Fruit fly (Drosophila melanogaster) whole organism, embryonic: Measurements from ENCODE around the gene Ugt35D1.

ENCODE experiments used
- Atf3 ChIP-seq: fragments of 200-800 bp; sonication (Bioruptor generic); optimal IDR thresholded peaks from 3 replicates; lab custom pipeline; 2016; ENCODE audit warnings: missing biosample characterization, missing genetic modification characterization
- Bgb ChIP-seq: fragments of 200-800 bp; sonication (Bioruptor generic); IDR thresholded peaks from 2 replicates; pipeline ENCODE4 v1.3.6; 2022; ENCODE audit warnings: missing biosample characterization, missing genetic modification characterization; ENCODE audit not compliant: partially characterized antibody
- CG10209 ChIP-seq: fragments of 200-800 bp; sonication (Bioruptor generic); optimal IDR thresholded peaks from 3 replicates; lab custom pipeline; 2017; ENCODE audit warnings: missing biosample characterization, mild to moderate bottlenecking, missing genetic modification characterization, missing genetic modification reagents
- CG10431 ChIP-seq: fragments of 200-800 bp; sonication (Bioruptor generic); optimal IDR thresholded peaks from 3 replicates; lab custom pipeline; 2018; ENCODE audit warnings: missing biosample characterization, mild to moderate bottlenecking, missing genetic modification characterization
- CG11093 ChIP-seq: fragments of 200-800 bp; sonication (Bioruptor generic); IDR thresholded peaks from 3 replicates; pipeline ENCODE4 v1.3.6; 2022; ENCODE audit warnings: missing biosample characterization, missing genetic modification characterization
- CG11723 ChIP-seq: fragments of 200-800 bp; sonication (Bioruptor generic); optimal IDR thresholded peaks from 2 replicates; lab custom pipeline; 2017; ENCODE audit warnings: missing biosample characterization, mild to moderate bottlenecking, missing genetic modification characterization
- CG13123 ChIP-seq: fragments of 200-800 bp; sonication (Bioruptor generic); optimal IDR thresholded peaks from 2 replicates; lab custom pipeline; 2016; ENCODE audit warnings: missing biosample characterization, missing genetic modification characterization
- CG17328 ChIP-seq: fragments of 200-800 bp; sonication (Bioruptor generic); IDR thresholded peaks from 2 replicates; pipeline ENCODE4 v1.3.6; 2022; ENCODE audit warnings: missing biosample characterization, missing genetic modification characterization
- CG17568 ChIP-seq: fragments of 200-800 bp; sonication (Bioruptor generic); optimal IDR thresholded peaks from 2 replicates; lab custom pipeline; 2018; ENCODE audit warnings: missing biosample characterization, mild to moderate bottlenecking, missing genetic modification characterization, moderate library complexity
- CG18619 ChIP-seq: fragments of 200-800 bp; sonication (Bioruptor generic); optimal IDR thresholded peaks from 3 replicates; lab custom pipeline; 2017; ENCODE audit warnings: missing biosample characterization, mild to moderate bottlenecking, missing genetic modification characterization
- CG2202 ChIP-seq: fragments of 200-800 bp; sonication (Bioruptor generic); optimal IDR thresholded peaks from 2 replicates; lab custom pipeline; 2018; ENCODE audit warnings: missing biosample characterization, mild to moderate bottlenecking, missing genetic modification characterization
- CG3838 ChIP-seq: fragments of 200-800 bp; sonication (Bioruptor generic); optimal IDR thresholded peaks from 3 replicates; lab custom pipeline; 2016; ENCODE audit warnings: missing biosample characterization, missing genetic modification characterization
- CG3847 ChIP-seq: fragments of 200-800 bp; sonication (Bioruptor generic); IDR thresholded peaks from 2 replicates; pipeline ENCODE4 v1.3.6; 2022; ENCODE audit warnings: missing biosample characterization, missing genetic modification characterization
- CG6654 ChIP-seq: fragments of 200-800 bp; sonication (Bioruptor generic); optimal IDR thresholded peaks from 2 replicates; lab custom pipeline; 2017; ENCODE audit warnings: missing biosample characterization, mild to moderate bottlenecking, missing genetic modification characterization
- CG7372 ChIP-seq: fragments of 200-800 bp; sonication (Bioruptor generic); IDR thresholded peaks from 2 replicates; pipeline ENCODE4 v1.3.6; 2022; ENCODE audit warnings: missing biosample characterization, missing genetic modification characterization
- CG8944 ChIP-seq: fragments of 200-800 bp; sonication (Bioruptor generic); optimal IDR thresholded peaks from 3 replicates; lab custom pipeline; 2016; ENCODE audit warnings: missing biosample characterization, missing genetic modification characterization
- CkIIα-i1 ChIP-seq: fragments of 200-800 bp; sonication (Bioruptor generic); IDR thresholded peaks from 2 replicates; pipeline ENCODE4 v1.3.6; 2022; ENCODE audit warnings: missing biosample characterization, missing genetic modification characterization
- CoRest ChIP-seq: fragments of 200-800 bp; sonication (Bioruptor generic); optimal IDR thresholded peaks from 3 replicates; lab custom pipeline; 2018; ENCODE audit warnings: missing biosample characterization, mild to moderate bottlenecking, missing genetic modification characterization, moderate library complexity
- Dek ChIP-seq: fragments of 200-800 bp; sonication (Bioruptor generic); optimal IDR thresholded peaks from 3 replicates; lab custom pipeline; 2019; ENCODE audit warnings: missing biosample characterization, mild to moderate bottlenecking, missing genetic modification characterization, moderate library complexity
- E2f2 ChIP-seq: fragments of 200-800 bp; sonication (Bioruptor generic); IDR thresholded peaks from 2 replicates; pipeline ENCODE4 v1.3.6; 2022; ENCODE audit warnings: missing biosample characterization, missing genetic modification characterization
- Elba2 ChIP-seq: fragments of 200-800 bp; sonication (Bioruptor generic); optimal IDR thresholded peaks from 3 replicates; lab custom pipeline; 2016; ENCODE audit warnings: missing biosample characterization, missing genetic modification characterization
- H2.0 ChIP-seq: fragments of 200-800 bp; sonication (Bioruptor generic); IDR thresholded peaks from 2 replicates; pipeline ENCODE4 v1.3.6; 2022; ENCODE audit warnings: missing biosample characterization, missing genetic modification characterization
- HLHmδ ChIP-seq: fragments of 200-800 bp; sonication (Bioruptor generic); optimal IDR thresholded peaks from 2 replicates; lab custom pipeline; 2018; ENCODE audit warnings: missing biosample characterization, mild to moderate bottlenecking, missing genetic modification characterization, moderate library complexity
- Lpt ChIP-seq: fragments of >200 bp; optimal IDR thresholded peaks from 2 replicates; lab custom pipeline; 2018; ENCODE audit warnings: missing biosample characterization, missing genetic modification characterization
- Max ChIP-seq: fragments of 200-800 bp; sonication (Bioruptor generic); optimal IDR thresholded peaks from 2 replicates; lab custom pipeline; 2016; ENCODE audit warnings: missing biosample characterization, mild to moderate bottlenecking, missing genetic modification characterization
- Ptx1 ChIP-seq: fragments of 200-800 bp; sonication (Bioruptor generic); IDR thresholded peaks from 2 replicates; pipeline ENCODE4 v1.3.6; 2022; ENCODE audit warnings: missing biosample characterization, missing genetic modification characterization
- Rfx ChIP-seq: fragments of 200-800 bp; sonication (Bioruptor generic); IDR thresholded peaks from 2 replicates; pipeline ENCODE4 v1.3.6; 2022; ENCODE audit warnings: missing biosample characterization, missing genetic modification characterization
- Sin3A ChIP-seq: fragments of >200 bp; optimal IDR thresholded peaks from 2 replicates; lab custom pipeline; 2018
- Taf1 ChIP-seq: fragments of 200-800 bp; sonication (Bioruptor generic); IDR thresholded peaks from 2 replicates; pipeline ENCODE4 v1.3.6; 2022; ENCODE audit warnings: missing biosample characterization, missing genetic modification characterization
- Trl ChIP-seq, 3 experiments: fragments of >200 bp in 2 of 3; fragments of 200-800 bp in 1 of 3; sonication (Bioruptor generic) in 1 of 3; optimal IDR thresholded peaks; 2 replicates in 1 of 3; 3 replicates in 2 of 3; lab custom pipeline; 2016 to 2017; ENCODE audit warnings: missing biosample characterization in 1 of 3, missing genetic modification characterization in 1 of 3
- Xbp1 ChIP-seq: fragments of 200-800 bp; sonication (Bioruptor generic); optimal IDR thresholded peaks from 3 replicates; lab custom pipeline; 2016; ENCODE audit warnings: missing biosample characterization, mild to moderate bottlenecking, missing genetic modification characterization
- ac ChIP-seq: fragments of 200-800 bp; sonication (Bioruptor generic); optimal IDR thresholded peaks from 3 replicates; lab custom pipeline; 2017; ENCODE audit warnings: missing biosample characterization, mild to moderate bottlenecking, missing genetic modification characterization
- ash1 ChIP-seq: fragments of 200-800 bp; sonication (Bioruptor generic); optimal IDR thresholded peaks from 2 replicates; lab custom pipeline; 2018; ENCODE audit warnings: missing biosample characterization, mild to moderate bottlenecking, missing genetic modification characterization
- bigmax ChIP-seq: fragments of 200-800 bp; sonication (Bioruptor generic); optimal IDR thresholded peaks from 2 replicates; lab custom pipeline; 2018; ENCODE audit warnings: missing biosample characterization, mild to moderate bottlenecking, missing genetic modification characterization
- bsh ChIP-seq, 2 experiments: fragments of 200-800 bp; sonication (Bioruptor generic); optimal IDR thresholded peaks; 2 replicates each; lab custom pipeline; 2017 to 2018; ENCODE audit warnings: mild to moderate bottlenecking in 2 of 2, missing biosample characterization in 2 of 2, missing genetic modification characterization in 2 of 2, moderate library complexity in 1 of 2
- chm ChIP-seq: fragments of 200-800 bp; sonication (Bioruptor generic); IDR thresholded peaks from 2 replicates; pipeline ENCODE4 v1.3.6; 2022; ENCODE audit warnings: missing biosample characterization, missing genetic modification characterization
- ci ChIP-seq: fragments of 200-800 bp; sonication (Bioruptor generic); IDR thresholded peaks from 3 replicates; pipeline ENCODE4 v1.3.6; 2022; ENCODE audit warnings: missing biosample characterization, missing genetic modification characterization
- ewg ChIP-seq: fragments of 200-800 bp; sonication (Bioruptor generic); optimal IDR thresholded peaks from 3 replicates; lab custom pipeline; 2017; ENCODE audit warnings: mild to moderate bottlenecking, missing biosample characterization, missing genetic modification reagents, missing genetic modification characterization
- ftz-f1 ChIP-seq: fragments of 200-800 bp; sonication (Bioruptor generic); optimal IDR thresholded peaks from 2 replicates; lab custom pipeline; 2016; ENCODE audit warnings: missing biosample characterization, missing genetic modification characterization
- fu2 ChIP-seq: fragments of 200-800 bp; sonication (Bioruptor generic); optimal IDR thresholded peaks from 2 replicates; lab custom pipeline; 2016; ENCODE audit warnings: missing biosample characterization, missing genetic modification characterization
- hb ChIP-seq: fragments of 200-800 bp; sonication (Bioruptor generic); IDR thresholded peaks from 3 replicates; pipeline ENCODE4 v1.3.6; 2022; ENCODE audit warnings: missing biosample characterization, missing genetic modification characterization; ENCODE audit not compliant: partially characterized antibody
- hkb ChIP-seq, 2 experiments: fragments of 200-800 bp in 1 of 2; fragments of >200 bp in 1 of 2; sonication (Bioruptor generic) in 1 of 2; IDR thresholded peaks in 1 of 2; optimal IDR thresholded peaks in 1 of 2; 2 replicates each; pipeline versions ENCODE4 v1.3.6 to Lab custom; 2017 to 2022; ENCODE audit warnings: missing biosample characterization in 1 of 2, missing genetic modification characterization in 1 of 2
- lola ChIP-seq, 3 experiments: fragments of >200 bp in 2 of 3; fragments of 200-800 bp in 1 of 3; sonication (Bioruptor generic) in 1 of 3; optimal IDR thresholded peaks; 2 replicates each; lab custom pipeline; 2017 to 2019; ENCODE audit warnings: missing biosample characterization in 3 of 3, missing genetic modification characterization in 3 of 3, mild to moderate bottlenecking in 1 of 3, moderate library complexity in 1 of 3
- luna ChIP-seq: fragments of 200-800 bp; sonication (Bioruptor generic); optimal IDR thresholded peaks from 2 replicates; lab custom pipeline; 2016; ENCODE audit warnings: missing biosample characterization, missing genetic modification characterization
- nom ChIP-seq: fragments of 200-800 bp; sonication (Bioruptor generic); optimal IDR thresholded peaks from 2 replicates; lab custom pipeline; 2017; ENCODE audit warnings: missing biosample characterization, missing genetic modification characterization, mild to moderate bottlenecking, moderate library complexity, missing genetic modification reagents
- rib ChIP-seq: fragments of 200-800 bp; sonication (Bioruptor generic); IDR thresholded peaks from 2 replicates; pipeline ENCODE4 v1.3.6; 2022; ENCODE audit warnings: missing biosample characterization, missing genetic modification characterization
- sisA ChIP-seq: fragments of 200-800 bp; sonication (Bioruptor generic); IDR thresholded peaks from 2 replicates; pipeline ENCODE4 v1.3.6; 2022; ENCODE audit warnings: missing biosample characterization, missing genetic modification characterization
- sug ChIP-seq: fragments of 200-800 bp; optimal IDR thresholded peaks from 2 replicates; lab custom pipeline; 2019; ENCODE audit warnings: missing biosample characterization, mild to moderate bottlenecking, missing genetic modification characterization, moderate library complexity
- usp ChIP-seq: fragments of >200 bp; optimal IDR thresholded peaks from 2 replicates; lab custom pipeline; 2017; ENCODE audit warnings: missing biosample characterization, missing genetic modification characterization
- wek ChIP-seq: fragments of 200-800 bp; sonication (Bioruptor generic); optimal IDR thresholded peaks from 3 replicates; lab custom pipeline; 2018; ENCODE audit warnings: missing biosample characterization, mild to moderate bottlenecking, missing genetic modification characterization, moderate library complexity

The Ugt35D1 gene

dm6 chr3R:31381216-31381688 is 13.9 kb downstream of the Ugt35D1 start (continued):
- TF ChIP-seq hkb (optimal IDR thresholded peaks at IDR 0.05; lab: Kevin White, UChicago) (no peak), hkb (GFP tag; IDR thresholded peaks at IDR 0.05; lab: Robert Waterston, UW) (peak; percentile 47; the same call in 1 of the 2 replicates), Taf1 (GFP tag; lab: Robert Waterston, UW) (no peak), sisA (GFP tag; lab: Robert Waterston, UW) (peak; percentile 15; the same call in 1 of the 2 replicates), Elba2 (GFP tag; lab: Kevin White, UChicago) (no peak), Ptx1 (0 out of 2 replicates have a peak, but pooled peaks have one; percentile 31), CG10431 (GFP tag; lab: Kevin White, UChicago) (no peak), Trl (optimal IDR thresholded peaks at IDR 0.05; lab: Kevin White, UChicago) (no peak), Trl (GFP tag; optimal IDR thresholded peaks at IDR 0.05; lab: Kevin White, UChicago) (peak; percentile 54), usp (GFP tag; lab: Kevin White, UChicago) (no peak), nom (no peak), wek (GFP tag; lab: Kevin White, UChicago) (no peak), CG11723 (no peak), CG13123 (GFP tag; lab: Kevin White, UChicago) (no peak), chm (GFP tag; lab: Robert Waterston, UW) (peak; percentile 49; the same call in 1 of the 2 replicates), ftz-f1 (peak; percentile 2), Xbp1 (GFP tag; lab: Kevin White, UChicago) (peak; percentile 50), E2f2 (peak; percentile 44), luna (GFP tag; lab: Kevin White, UChicago) (no peak), ewg (GFP tag; lab: Kevin White, UChicago) (peak; percentile 93), CG3847 (GFP tag; lab: Robert Waterston, UW) (peak; percentile 25; the same call in 1 of the 2 replicates), CkIIα-i1 (no peak), CG3838 (peak; percentile 20), H2.0 (GFP tag; lab: Robert Waterston, UW) (peak; percentile 61), Sin3A (lab: Kevin White, UChicago) (no peak), CG17328 (GFP tag; lab: Robert Waterston, UW) (peak; percentile 61; the same call in 1 of the 2 replicates), sug (tag; lab: Kevin White, UChicago) (peak; percentile 29), rib (GFP tag; lab: Robert Waterston, UW) (0 out of 2 replicates have a peak, but pooled peaks have one; percentile 25), CG17568 (GFP tag; lab: Kevin White, UChicago) (no peak), CG6654 (GFP tag; lab: Kevin White, UChicago) (no peak), fu2 (GFP tag; lab: Kevin White, UChicago) (peak; percentile 68), Lpt (no peak), hb (GFP tag; lab: Robert Waterston, UW) (peak; percentile 57; the same call in 1 of the 3 replicates), CG7372 (GFP tag; lab: Robert Waterston, UW) (no peak), CG10209 (GFP tag; lab: Kevin White, UChicago) (peak; percentile 39), bigmax (GFP tag; lab: Kevin White, UChicago) (no peak), ci (GFP tag; lab: Robert Waterston, UW) (peak; percentile 75), Atf3 (GFP tag; lab: Kevin White, UChicago) (peak; percentile 43), HLHmδ (no peak), CG18619 (GFP tag; lab: Kevin White, UChicago) (peak; percentile 46), CoRest (peak; percentile 50), CG2202 (tag; lab: Kevin White, UChicago) (peak; percentile 11), lola (GFP tag; optimal IDR thresholded peaks at IDR 0.05; lab: Kevin White, UChicago) (peak in 1 of 3 experiments; percentile 26), ac (GFP tag; lab: Kevin White, UChicago) (no peak), Dek (tag; lab: Kevin White, UChicago) (peak; percentile 61), Max (GFP tag; lab: Kevin White, UChicago) (no peak), Rfx (GFP tag; lab: Robert Waterston, UW) (peak; percentile 70), bsh (GFP tag; optimal IDR thresholded peaks at IDR 0.05; lab: Kevin White, UChicago) (peak; percentile 33 to 65), CG8944 (no peak), ash1 (GFP tag; lab: Kevin White, UChicago) (no peak), CG11093 (GFP tag; lab: Robert Waterston, UW) (no peak), Bgb (GFP tag; lab: Robert Waterston, UW) (peak; percentile 77)
